Worm (Caenorhabditis elegans) whole organism, young adult: Measurements from ENCODE around the gene flp-27.

Experiments used
- B0035.1 ChIP-seq: sonication (generic microtip); optimal IDR thresholded peaks from 2 replicates; lab custom pipeline; 2016; ENCODE audit warnings: missing genetic modification characterization, mild to moderate bottlenecking, missing compliant biosample characterization, missing genotype, missing genetic modification reagents
- B0261.1 ChIP-seq: sonication (generic microtip); optimal IDR thresholded peaks from 2 replicates; lab custom pipeline; 2016; ENCODE audit warnings: mild to moderate bottlenecking, missing genetic modification characterization, moderate library complexity, missing compliant biosample characterization
- C06A6.2 ChIP-seq: fragments of 200-800 bp; sonication (Bioruptor generic); conservative IDR thresholded peaks from 2 replicates; pipeline ENCODE4 v1.3.6; 2022; ENCODE audit warnings: missing genetic modification characterization, missing compliant biosample characterization
- C17E4.6 ChIP-seq: fragments of 200-800 bp; sonication (Bioruptor generic); IDR thresholded peaks from 2 replicates; pipeline ENCODE4 v1.3.6; 2022; ENCODE audit warnings: missing genetic modification reagents, missing genetic modification characterization, missing compliant biosample characterization
- D2030.7 ChIP-seq: fragments of 200-800 bp; sonication (Bioruptor generic); IDR thresholded peaks from 2 replicates; pipeline ENCODE4 v1.3.6; 2022; ENCODE audit warnings: missing genetic modification reagents, missing genetic modification characterization, missing compliant biosample characterization
- F22D6.2 ChIP-seq: sonication (generic microtip); optimal IDR thresholded peaks from 2 replicates; lab custom pipeline; 2016; ENCODE audit warnings: mild to moderate bottlenecking, missing genetic modification characterization, missing compliant biosample characterization
- F23B12.7 ChIP-seq: sonication (generic microtip); optimal IDR thresholded peaks from 2 replicates; lab custom pipeline; 2017; ENCODE audit warnings: missing genetic modification characterization, mild to moderate bottlenecking, missing compliant biosample characterization, antibody characterized with exemption, moderate library complexity; ENCODE audit not compliant: insufficient read depth
- F39B2.1 ChIP-seq: fragments of 200-800 bp; sonication (Bioruptor generic); IDR thresholded peaks from 2 replicates; pipeline ENCODE4 v1.3.6; 2022; ENCODE audit warnings: missing genetic modification reagents, missing genetic modification characterization, missing compliant biosample characterization
- F52B5.7 ChIP-seq: sonication (generic microtip); optimal IDR thresholded peaks from 2 replicates; lab custom pipeline; 2016; ENCODE audit warnings: mild to moderate bottlenecking, missing genetic modification characterization, missing compliant biosample characterization
- K11D2.4 ChIP-seq: fragments of 200-800 bp; sonication (Bioruptor generic); IDR thresholded peaks from 2 replicates; pipeline ENCODE4 v1.3.6; 2022; ENCODE audit warnings: missing genetic modification reagents, missing genetic modification characterization, missing compliant biosample characterization
- Y95B8A.8 ChIP-seq: fragments of 200-800 bp; sonication (Bioruptor generic); IDR thresholded peaks from 2 replicates; pipeline ENCODE4 v1.3.6; 2022; ENCODE audit warnings: missing genetic modification reagents, missing genetic modification characterization, missing compliant biosample characterization
- ZK185.1 ChIP-seq: sonication (generic microtip); optimal IDR thresholded peaks from 2 replicates; lab custom pipeline; 2016; ENCODE audit warnings: mild to moderate bottlenecking, missing genetic modification characterization, missing compliant biosample characterization; ENCODE audit not compliant: poor library complexity, severe bottlenecking
- aptf-2 ChIP-seq: fragments of 200-800 bp; sonication (Bioruptor generic); conservative IDR thresholded peaks from 2 replicates; pipeline ENCODE4 v1.3.6; 2022; ENCODE audit warnings: missing genetic modification reagents, missing genetic modification characterization, missing compliant biosample characterization
- attf-5 ChIP-seq: fragments of 200-800 bp; sonication (Bioruptor generic); optimal IDR thresholded peaks from 2 replicates; lab custom pipeline; 2018; ENCODE audit warnings: mild to moderate bottlenecking, missing genetic modification characterization, missing compliant biosample characterization
- bed-1 ChIP-seq: fragments of 200-800 bp; sonication (Bioruptor generic); IDR thresholded peaks from 2 replicates; pipeline ENCODE4 v1.3.6; 2022; ENCODE audit warnings: missing genetic modification reagents, missing genetic modification characterization, missing compliant biosample characterization
- bed-2 ChIP-seq: fragments of 200-800 bp; sonication (Bioruptor generic); IDR thresholded peaks from 2 replicates; pipeline ENCODE4 v1.3.6; 2022; ENCODE audit warnings: missing genetic modification reagents, missing genetic modification characterization, missing compliant biosample characterization
- cebp-1 ChIP-seq, 2 experiments: fragments of 200-800 bp in 1 of 2; sonication (Bioruptor generic) in 1 of 2; sonication (generic microtip) in 1 of 2; IDR thresholded peaks in 1 of 2; optimal IDR thresholded peaks in 1 of 2; 2 replicates each; pipeline versions ENCODE4 v1.3.6 to Lab custom; 2017 to 2022; ENCODE audit warnings: missing compliant biosample characterization in 2 of 2, missing genetic modification characterization in 2 of 2, mild to moderate bottlenecking in 1 of 2, missing genetic modification reagents in 1 of 2, moderate library complexity in 1 of 2
- cebp-2 ChIP-seq: fragments of 200-800 bp; sonication (Bioruptor generic); IDR thresholded peaks from 2 replicates; pipeline ENCODE4 v1.3.6; 2022; ENCODE audit warnings: missing genetic modification characterization, missing compliant biosample characterization
- dox-1 ChIP-seq: fragments of 200-800 bp; sonication (Bioruptor generic); IDR thresholded peaks from 2 replicates; pipeline ENCODE4 v1.3.6; 2022; ENCODE audit warnings: missing genetic modification reagents, missing genetic modification characterization, missing compliant biosample characterization
- dpff-1 ChIP-seq: sonication (generic microtip); optimal IDR thresholded peaks from 2 replicates; lab custom pipeline; 2017; ENCODE audit warnings: mild to moderate bottlenecking, missing genetic modification characterization, missing compliant biosample characterization
- ekl-4 ChIP-seq: fragments of 200-800 bp; sonication (Bioruptor generic); IDR thresholded peaks from 2 replicates; pipeline ENCODE4 v1.3.6; 2022; ENCODE audit warnings: missing genetic modification reagents, missing genetic modification characterization, missing compliant biosample characterization
- hlh-26 ChIP-seq: fragments of 200-800 bp; sonication (Bioruptor generic); conservative IDR thresholded peaks from 2 replicates; pipeline ENCODE4 v1.3.6; 2022; ENCODE audit warnings: missing genetic modification reagents, missing genetic modification characterization, missing compliant biosample characterization
- hmg-1.2 ChIP-seq: fragments of 200-800 bp; sonication (Bioruptor generic); IDR thresholded peaks from 2 replicates; pipeline ENCODE4 v1.3.6; 2022; ENCODE audit warnings: missing genetic modification reagents, missing genetic modification characterization, missing compliant biosample characterization
- lag-1 ChIP-seq: fragments of 200-800 bp; sonication (Bioruptor generic); IDR thresholded peaks from 2 replicates; pipeline ENCODE4 v1.3.6; 2022; ENCODE audit warnings: missing genetic modification reagents, missing genetic modification characterization, missing compliant biosample characterization
- let-607 ChIP-seq, 2 experiments: fragments of 200-800 bp in 1 of 2; sonication (Bioruptor generic) in 1 of 2; sonication (generic microtip) in 1 of 2; optimal IDR thresholded peaks; 2 replicates each; lab custom pipeline; 2016 to 2018; ENCODE audit warnings: mild to moderate bottlenecking in 2 of 2, missing compliant biosample characterization in 2 of 2, missing genetic modification characterization in 2 of 2, moderate library complexity in 2 of 2, missing genotype in 1 of 2
- lin-26 ChIP-seq: fragments of 200-800 bp; sonication (Bioruptor generic); IDR thresholded peaks from 2 replicates; pipeline ENCODE4 v1.3.6; 2022; ENCODE audit warnings: missing genetic modification reagents, missing genetic modification characterization, missing compliant biosample characterization
- lin-35 ChIP-seq, 3 experiments: fragments of 150-350 bp in 2 of 3; sonication (generic microtip) in 1 of 3; optimal IDR thresholded peaks; 2 replicates each; lab custom pipeline; 2014 to 2018; ENCODE audit warnings: missing biosample characterization in 3 of 3, missing genetic modification characterization in 3 of 3, missing genetic modification reagents in 3 of 3
- lsl-1 ChIP-seq: fragments of 200-800 bp; sonication (Bioruptor generic); optimal IDR thresholded peaks from 2 replicates; lab custom pipeline; 2018; ENCODE audit warnings: mild to moderate bottlenecking, missing genetic modification characterization, moderate library complexity, missing compliant biosample characterization
- lsy-27 ChIP-seq: sonication (generic microtip); optimal IDR thresholded peaks from 2 replicates; lab custom pipeline; 2017; ENCODE audit warnings: missing genetic modification characterization, mild to moderate bottlenecking, missing compliant biosample characterization, antibody characterized with exemption, missing genotype, borderline replicate concordance; ENCODE audit not compliant: insufficient read depth
- madf-3 ChIP-seq: fragments of 200-800 bp; sonication (Bioruptor generic); IDR thresholded peaks from 2 replicates; pipeline ENCODE4 v1.3.6; 2022; ENCODE audit warnings: missing genetic modification reagents, missing genetic modification characterization, missing compliant biosample characterization
- madf-6 ChIP-seq: fragments of 200-800 bp; sonication (Bioruptor generic); IDR thresholded peaks from 2 replicates; pipeline ENCODE4 v1.3.6; 2022; ENCODE audit warnings: missing genetic modification reagents, missing genetic modification characterization, missing compliant biosample characterization
- madf-8 ChIP-seq: fragments of 200-800 bp; sonication (Bioruptor generic); conservative IDR thresholded peaks from 2 replicates; pipeline ENCODE4 v1.3.6; 2022; ENCODE audit warnings: missing genetic modification reagents, missing genetic modification characterization, missing compliant biosample characterization
- mes-4 ChIP-seq: sonication (generic microtip); optimal IDR thresholded peaks from 2 replicates; lab custom pipeline; 2016; ENCODE audit warnings: missing genotype, missing genetic modification characterization, missing compliant biosample characterization
- nfyb-1 ChIP-seq: fragments of 200-800 bp; sonication (Bioruptor generic); IDR thresholded peaks from 2 replicates; pipeline ENCODE4 v1.3.6; 2022; ENCODE audit warnings: missing genetic modification reagents, missing genetic modification characterization, missing compliant biosample characterization
- nhr-179 ChIP-seq: sonication (generic microtip); optimal IDR thresholded peaks from 2 replicates; lab custom pipeline; 2016; ENCODE audit warnings: mild to moderate bottlenecking, missing genetic modification characterization, missing compliant biosample characterization
- nhr-80 ChIP-seq: sonication (generic microtip); optimal IDR thresholded peaks from 2 replicates; lab custom pipeline; 2016; ENCODE audit warnings: missing genetic modification characterization, missing compliant biosample characterization
- rcor-1 ChIP-seq: fragments of 200-800 bp; sonication (Bioruptor generic); IDR thresholded peaks from 2 replicates; pipeline ENCODE4 v1.3.6; 2022; ENCODE audit warnings: missing genetic modification reagents, missing genetic modification characterization, missing compliant biosample characterization
- sdz-38 ChIP-seq: sonication (generic microtip); optimal IDR thresholded peaks from 2 replicates; lab custom pipeline; 2016; ENCODE audit warnings: missing genotype, missing genetic modification characterization, missing compliant biosample characterization
- sea-2 ChIP-seq: fragments of 200-800 bp; sonication (Bioruptor generic); IDR thresholded peaks from 2 replicates; pipeline ENCODE4 v1.3.6; 2022; ENCODE audit warnings: missing genetic modification characterization, missing compliant biosample characterization
- snpc-4 ChIP-seq, 5 experiments: fragments of 150-350 bp in 1 of 5; sonication (generic microtip) in 4 of 5; optimal IDR thresholded peaks; 2 replicates each; lab custom pipeline; 2014 to 2018; ENCODE audit warnings: missing genetic modification characterization in 5 of 5, missing biosample characterization in 3 of 5, antibody characterized with exemption in 2 of 5, mild to moderate bottlenecking in 2 of 5, missing compliant biosample characterization in 2 of 5, missing genotype in 2 of 5, moderate library complexity in 2 of 5, missing genetic modification reagents in 1 of 5
- sptf-2 ChIP-seq: fragments of 200-800 bp; sonication (Bioruptor generic); optimal IDR thresholded peaks from 2 replicates; lab custom pipeline; 2018; ENCODE audit warnings: mild to moderate bottlenecking, missing genetic modification characterization, missing compliant biosample characterization
- unc-62 ChIP-seq: fragments of 150-350 bp; optimal IDR thresholded peaks from 2 replicates; lab custom pipeline; 2014; ENCODE audit warnings: missing biosample characterization, missing genetic modification reagents, missing genetic modification characterization
- ztf-18 ChIP-seq: sonication (generic microtip); optimal IDR thresholded peaks from 2 replicates; lab custom pipeline; 2016; ENCODE audit warnings: missing genotype, mild to moderate bottlenecking, missing genetic modification characterization, missing compliant biosample characterization
- ztf-26 ChIP-seq: sonication (generic microtip); optimal IDR thresholded peaks from 2 replicates; lab custom pipeline; 2017; ENCODE audit warnings: missing genetic modification characterization, missing compliant biosample characterization

Gene flp-27

DNA sequence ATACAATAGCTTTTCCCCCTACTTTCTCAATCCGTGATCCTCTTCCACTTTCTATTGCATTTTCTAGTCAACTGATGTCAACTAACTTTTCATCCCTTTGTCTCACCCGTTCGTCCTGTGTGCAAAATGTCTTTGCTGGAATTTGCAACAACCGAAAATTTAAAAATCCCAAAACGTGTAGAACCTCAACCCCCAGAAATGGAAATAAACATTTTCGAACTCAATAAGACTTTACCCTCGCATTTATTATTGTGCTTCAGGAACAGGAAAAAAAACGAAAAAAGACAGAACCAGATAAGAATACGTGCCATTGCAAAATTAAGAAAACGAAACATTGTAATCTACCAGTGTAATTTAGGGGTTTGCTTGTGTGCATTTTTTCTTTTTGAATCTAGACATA is 31.3 kb downstream of the flp-27 start (continued):
- no peak for TF ChIP-seq lag-1 (GFP tag; lab: Robert Waterston, UW)
- peak; percentile 58; the same call in 1 of the 2 replicates for TF ChIP-seq nfyb-1 (GFP tag; lab: Robert Waterston, UW)
- no peak for TF ChIP-seq F39B2.1 (GFP tag; lab: Robert Waterston, UW)
- TF ChIP-seq F22D6.2 (tag; lab: Kevin White, UChicago), result no peak
- TF ChIP-seq sptf-2 (GFP tag; lab: Kevin White, UChicago), result no peak
- TF ChIP-seq madf-6, result peak; percentile 40; the same call in 1 of the 2 replicates
- TF ChIP-seq sea-2, result no peak
- peak; percentile 43 for TF ChIP-seq F52B5.7 (tag; lab: Kevin White, UChicago)
- no peak for TF ChIP-seq ztf-18 (tag; lab: Kevin White, UChicago)
- peak; percentile 63; the same call in 1 of the 2 replicates for TF ChIP-seq Y95B8A.8 (GFP tag; lab: Robert Waterston, UW)
- no peak for TF ChIP-seq dox-1 (GFP tag; lab: Robert Waterston, UW)
- no peak for TF ChIP-seq K11D2.4 (GFP tag; lab: Robert Waterston, UW)
- TF ChIP-seq cebp-2 (GFP tag; lab: Robert Waterston, UW), result no peak

DNA sequence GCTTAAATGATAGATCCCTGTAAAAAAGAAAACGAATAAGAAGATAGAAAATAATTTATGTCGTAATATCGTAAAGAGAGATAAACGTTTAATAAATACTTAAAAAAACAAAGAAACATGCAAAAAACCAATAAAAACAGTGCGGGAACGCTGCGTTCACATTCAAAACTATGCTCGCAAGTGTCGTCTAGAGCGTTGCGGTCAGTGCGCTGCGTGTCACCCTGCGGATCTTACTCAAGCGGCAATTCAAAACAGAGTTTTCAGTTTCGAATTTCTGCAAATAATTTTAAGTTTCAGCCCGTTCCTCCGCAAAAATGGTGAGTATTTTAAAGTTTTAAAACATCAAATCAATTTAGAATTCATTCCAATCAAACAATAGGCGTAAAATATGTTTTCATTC is 34.0 kb downstream of the flp-27 start, which contains the start of the genes tiar-1 and lelo-4:
Gene tiar-1, minus strand, starts transcription at position 17 of the 400 bp plus-strand sequence.
Gene lelo-4, plus strand, starts transcription at position 118 of the 400 bp plus-strand sequence.
- TF ChIP-seq nhr-80 (tag; lab: Kevin White, UChicago) (peak; percentile 27), D2030.7 (GFP tag; lab: Robert Waterston, UW) (peak; percentile 19; the same call in 1 of the 2 replicates), snpc-4 (GFP tag; optimal IDR thresholded peaks at IDR 0.05; lab: Kevin White, UChicago) (peak; percentile 4), snpc-4 (tag; optimal IDR thresholded peaks at IDR 0.05; lab: Kevin White, UChicago) (peak in 3 of 4 experiments; percentile 27 to 63 (median 62)), let-607 (tag; optimal IDR thresholded peaks at IDR 0.05; lab: Kevin White, UChicago) (peak in 1 of 2 experiments; percentile 10), cebp-1 (GFP tag; IDR thresholded peaks at IDR 0.05; lab: Robert Waterston, UW) (no peak), cebp-1 (tag; optimal IDR thresholded peaks at IDR 0.05; lab: Kevin White, UChicago) (peak; percentile 42), nfyb-1 (GFP tag; lab: Robert Waterston, UW) (peak; percentile 61; the same call in 1 of the 2 replicates), hlh-26 (no peak), lsl-1 (GFP tag; lab: Kevin White, UChicago) (peak; percentile 14), Y95B8A.8 (GFP tag; lab: Robert Waterston, UW) (no peak), C17E4.6 (GFP tag; lab: Robert Waterston, UW) (no peak), ZK185.1 (tag; lab: Kevin White, UChicago) (peak; percentile 29), madf-6 (peak; percentile 53; the same call in 1 of the 2 replicates), lin-35 (GFP tag; optimal IDR thresholded peaks at IDR 0.05; lab: Kevin White, UChicago) (peak in 1 of 3 experiments; percentile 62), C06A6.2 (no peak), hmg-1.2 (GFP tag; lab: Robert Waterston, UW) (peak; percentile 43; the same call in 1 of the 2 replicates), mes-4 (no peak), dpff-1 (tag; lab: Kevin White, UChicago) (no peak), lsy-27 (tag; lab: Kevin White, UChicago) (peak; percentile 48), dox-1 (GFP tag; lab: Robert Waterston, UW) (peak; percentile 47; the same call in 1 of the 2 replicates), aptf-2 (GFP tag; lab: Robert Waterston, UW) (no peak), B0261.1 (tag; lab: Kevin White, UChicago) (no peak), bed-2 (GFP tag; lab: Robert Waterston, UW) (no peak), F23B12.7 (tag; lab: Kevin White, UChicago) (peak; percentile 86), sdz-38 (tag; lab: Kevin White, UChicago) (no peak), lin-26 (GFP tag; lab: Robert Waterston, UW) (no peak), rcor-1 (GFP tag; lab: Robert Waterston, UW) (no peak), ekl-4 (GFP tag; lab: Robert Waterston, UW) (0 out of 2 replicates have a peak, but pooled peaks have one; percentile 31), cebp-2 (GFP tag; lab: Robert Waterston, UW) (no peak), madf-8 (GFP tag; lab: Robert Waterston, UW) (no peak), nhr-179 (no peak), bed-1 (GFP tag; lab: Robert Waterston, UW) (no peak), ztf-26 (tag; lab: Kevin White, UChicago) (no peak), unc-62 (GFP tag; lab: Kevin White, UChicago) (no peak), B0035.1 (tag; lab: Kevin White, UChicago) (no peak), attf-5 (GFP tag; lab: Kevin White, UChicago) (peak; percentile 64), madf-3 (GFP tag; lab: Robert Waterston, UW) (peak; percentile 99), sptf-2 (GFP tag; lab: Kevin White, UChicago) (no peak)
